Fruit fly (Drosophila melanogaster) whole organism, embryonic: ENCODE results near the gene CG13074.
A peak's percentile ranks its signal among the peaks of the same experiment; 100 is the strongest.

Experiments used
- Ada2b ChIP-seq: fragments of 200-800 bp; sonication (Bioruptor generic); IDR thresholded peaks from 2 replicates; pipeline ENCODE4 v1.3.6; 2022; ENCODE audit warnings: missing biosample characterization, missing genetic modification characterization
- Atf3 ChIP-seq: fragments of 200-800 bp; sonication (Bioruptor generic); optimal IDR thresholded peaks from 3 replicates; lab custom pipeline; 2016; ENCODE audit warnings: missing biosample characterization, missing genetic modification characterization
- Atf6 ChIP-seq: fragments of 200-800 bp; sonication (Bioruptor generic); IDR thresholded peaks from 2 replicates; pipeline ENCODE4 v1.3.6; 2022; ENCODE audit warnings: missing biosample characterization, missing genetic modification characterization
- CG10543 ChIP-seq: fragments of 200-800 bp; sonication (Bioruptor generic); optimal IDR thresholded peaks from 3 replicates; lab custom pipeline; 2017; ENCODE audit warnings: missing biosample characterization, mild to moderate bottlenecking, missing genetic modification characterization, moderate library complexity
- CG11093 ChIP-seq: fragments of 200-800 bp; sonication (Bioruptor generic); IDR thresholded peaks from 3 replicates; pipeline ENCODE4 v1.3.6; 2022; ENCODE audit warnings: missing biosample characterization, missing genetic modification characterization
- CG11398 ChIP-seq: fragments of 200-800 bp; sonication (Bioruptor generic); optimal IDR thresholded peaks from 2 replicates; lab custom pipeline; 2016; ENCODE audit warnings: missing biosample characterization, missing genetic modification characterization
- CG12299 ChIP-seq: fragments of 200-800 bp; sonication (Bioruptor generic); optimal IDR thresholded peaks from 2 replicates; lab custom pipeline; 2018; ENCODE audit warnings: missing biosample characterization, mild to moderate bottlenecking, missing genetic modification characterization
- CG12769 ChIP-seq: fragments of 200-800 bp; sonication (Bioruptor generic); optimal IDR thresholded peaks from 2 replicates; lab custom pipeline; 2019; ENCODE audit warnings: missing biosample characterization, mild to moderate bottlenecking, missing genetic modification characterization, moderate library complexity
- CG13775 ChIP-seq: fragments of 200-800 bp; sonication (Bioruptor generic); optimal IDR thresholded peaks from 3 replicates; lab custom pipeline; 2017; ENCODE audit warnings: missing biosample characterization, mild to moderate bottlenecking, missing genetic modification characterization
- CG13894 ChIP-seq: fragments of 200-800 bp; sonication (Bioruptor generic); optimal IDR thresholded peaks from 3 replicates; lab custom pipeline; 2018; ENCODE audit warnings: missing biosample characterization, mild to moderate bottlenecking, missing genetic modification characterization, moderate library complexity
- CG17186 ChIP-seq: fragments of 200-800 bp; sonication (Bioruptor generic); optimal IDR thresholded peaks from 3 replicates; lab custom pipeline; 2017; ENCODE audit warnings: missing biosample characterization, missing genetic modification reagents, missing genetic modification characterization
- CG17912 ChIP-seq: fragments of 200-800 bp; sonication (Bioruptor generic); optimal IDR thresholded peaks from 2 replicates; lab custom pipeline; 2018; ENCODE audit warnings: missing biosample characterization, mild to moderate bottlenecking, missing genetic modification characterization
- CG18011 ChIP-seq: fragments of 200-800 bp; sonication (Bioruptor generic); optimal IDR thresholded peaks from 2 replicates; lab custom pipeline; 2017; ENCODE audit warnings: missing biosample characterization, missing genetic modification characterization, mild to moderate bottlenecking, moderate library complexity, missing genotype
- CG1832 ChIP-seq: fragments of 200-800 bp; sonication (Bioruptor generic); optimal IDR thresholded peaks from 2 replicates; lab custom pipeline; 2017; ENCODE audit warnings: missing biosample characterization, mild to moderate bottlenecking, missing genetic modification characterization, inconsistent platforms
- CG2199 ChIP-seq: fragments of 200-800 bp; sonication (Bioruptor generic); IDR thresholded peaks from 3 replicates; pipeline ENCODE4 v1.3.6; 2022; ENCODE audit warnings: missing biosample characterization, missing genetic modification characterization
- CG31388 ChIP-seq: fragments of 200-800 bp; sonication (Bioruptor generic); optimal IDR thresholded peaks from 2 replicates; lab custom pipeline; 2016; ENCODE audit warnings: missing biosample characterization, missing genetic modification characterization
- CG34376 ChIP-seq: fragments of 200-800 bp; sonication (Bioruptor generic); optimal IDR thresholded peaks from 2 replicates; lab custom pipeline; 2018; ENCODE audit warnings: missing biosample characterization, mild to moderate bottlenecking, missing genetic modification characterization
- CG3726 ChIP-seq: fragments of 200-800 bp; sonication (Bioruptor generic); IDR thresholded peaks from 3 replicates; pipeline ENCODE4, ENCODE4 v1.3.6; 2022; ENCODE audit warnings: missing biosample characterization, missing genetic modification characterization
- CG4404 ChIP-seq: fragments of 200-800 bp; sonication (Bioruptor generic); IDR thresholded peaks from 2 replicates; pipeline ENCODE4 v1.3.6; 2022; ENCODE audit warnings: missing biosample characterization, missing genetic modification characterization
- CG4617 ChIP-seq: fragments of 200-800 bp; sonication (Bioruptor generic); optimal IDR thresholded peaks from 3 replicates; lab custom pipeline; 2016; ENCODE audit warnings: missing biosample characterization, missing genetic modification characterization, borderline replicate concordance
- CG5245 ChIP-seq: fragments of 200-800 bp; sonication (Bioruptor generic); optimal IDR thresholded peaks from 3 replicates; lab custom pipeline; 2016; ENCODE audit warnings: missing biosample characterization, missing genetic modification characterization
- CG6272 ChIP-seq: fragments of 200-800 bp; sonication (Bioruptor generic); IDR thresholded peaks from 2 replicates; pipeline ENCODE4 v1.3.6; 2022; ENCODE audit warnings: missing biosample characterization, missing genetic modification characterization
- CG7271 ChIP-seq: fragments of 200-800 bp; sonication (Bioruptor generic); optimal IDR thresholded peaks from 2 replicates; lab custom pipeline; 2018; ENCODE audit warnings: missing biosample characterization, mild to moderate bottlenecking, missing genetic modification characterization, moderate library complexity
- CG7928 ChIP-seq: fragments of 200-800 bp; sonication (Bioruptor generic); optimal IDR thresholded peaks from 2 replicates; lab custom pipeline; 2017; ENCODE audit warnings: missing biosample characterization, mild to moderate bottlenecking, missing genetic modification characterization
- CG8089 ChIP-seq: fragments of 200-800 bp; sonication (Bioruptor generic); optimal IDR thresholded peaks from 3 replicates; lab custom pipeline; 2016; ENCODE audit warnings: missing biosample characterization, missing genetic modification characterization
- CG8359 ChIP-seq: fragments of 200-800 bp; sonication (Bioruptor generic); optimal IDR thresholded peaks from 2 replicates; lab custom pipeline; 2017; ENCODE audit warnings: missing biosample characterization, mild to moderate bottlenecking, missing genetic modification characterization, borderline replicate concordance
- CkIIα-i1 ChIP-seq: fragments of 200-800 bp; sonication (Bioruptor generic); IDR thresholded peaks from 2 replicates; pipeline ENCODE4 v1.3.6; 2022; ENCODE audit warnings: missing biosample characterization, missing genetic modification characterization
- Dll ChIP-seq: fragments of 200-800 bp; sonication (Bioruptor generic); IDR thresholded peaks from 4 replicates; pipeline ENCODE4 v1.3.6; 2022; ENCODE audit warnings: missing biosample characterization, missing genetic modification characterization; ENCODE audit not compliant: partially characterized antibody
- Drgx ChIP-seq: fragments of 200-800 bp; sonication (Bioruptor generic); IDR thresholded peaks from 2 replicates; pipeline ENCODE4 v1.3.6; 2022; ENCODE audit warnings: missing biosample characterization, missing genetic modification characterization
- E2f2 ChIP-seq: fragments of 200-800 bp; sonication (Bioruptor generic); IDR thresholded peaks from 2 replicates; pipeline ENCODE4 v1.3.6; 2022; ENCODE audit warnings: missing biosample characterization, missing genetic modification characterization
- Ets65A ChIP-seq: fragments of 200-800 bp; sonication (Bioruptor generic); peaks from one replicate; lab custom pipeline; 2016; ENCODE audit warnings: missing biosample characterization, missing genetic modification characterization
- Hand ChIP-seq: fragments of 200-800 bp; sonication (Bioruptor generic); optimal IDR thresholded peaks from 2 replicates; lab custom pipeline; 2017; ENCODE audit warnings: mild to moderate bottlenecking, missing biosample characterization, missing genetic modification reagents, missing genetic modification characterization
- Med ChIP-seq: fragments of 200-800 bp; sonication (Bioruptor generic); peaks from one replicate; lab custom pipeline; 2016; ENCODE audit warnings: missing biosample characterization, missing genetic modification characterization, mild to moderate bottlenecking, inconsistent platforms, moderate library complexity
- NfI ChIP-seq: fragments of 200-800 bp; sonication (Bioruptor generic); optimal IDR thresholded peaks from 3 replicates; lab custom pipeline; 2018; ENCODE audit warnings: missing biosample characterization, mild to moderate bottlenecking, missing genetic modification characterization, moderate library complexity
- Pdp1 ChIP-seq, 2 experiments: fragments of 200-800 bp; sonication (Bioruptor generic); optimal IDR thresholded peaks; 3 replicates each; lab custom pipeline; 2016; ENCODE audit warnings: missing biosample characterization in 2 of 2, missing genetic modification characterization in 2 of 2, mild to moderate bottlenecking in 1 of 2, moderate library complexity in 1 of 2
- Rfx ChIP-seq: fragments of 200-800 bp; sonication (Bioruptor generic); IDR thresholded peaks from 2 replicates; pipeline ENCODE4 v1.3.6; 2022; ENCODE audit warnings: missing biosample characterization, missing genetic modification characterization
- Side ChIP-seq: fragments of 200-800 bp; sonication (Bioruptor generic); optimal IDR thresholded peaks from 2 replicates; lab custom pipeline; 2016; ENCODE audit warnings: missing biosample characterization, missing genetic modification characterization
- Sry-β ChIP-seq: fragments of 200-800 bp; sonication (Bioruptor generic); optimal IDR thresholded peaks from 2 replicates; lab custom pipeline; 2018; ENCODE audit warnings: missing biosample characterization, mild to moderate bottlenecking, missing genetic modification characterization, moderate library complexity
- Ssrp ChIP-seq: fragments of 200-800 bp; sonication (Bioruptor generic); optimal IDR thresholded peaks from 2 replicates; lab custom pipeline; 2018; ENCODE audit warnings: missing biosample characterization, mild to moderate bottlenecking, missing genetic modification characterization, moderate library complexity
- Xbp1 ChIP-seq: fragments of 200-800 bp; sonication (Bioruptor generic); optimal IDR thresholded peaks from 3 replicates; lab custom pipeline; 2016; ENCODE audit warnings: missing biosample characterization, mild to moderate bottlenecking, missing genetic modification characterization
- ab ChIP-seq: fragments of 200-800 bp; sonication (Bioruptor generic); optimal IDR thresholded peaks from 2 replicates; lab custom pipeline; 2016; ENCODE audit warnings: missing biosample characterization, missing genetic modification characterization
- cg ChIP-seq: fragments of 200-800 bp; sonication (Bioruptor generic); optimal IDR thresholded peaks from 3 replicates; lab custom pipeline; 2019; ENCODE audit warnings: missing biosample characterization, mild to moderate bottlenecking, missing genetic modification characterization, moderate library complexity
- emc ChIP-seq: fragments of 200-800 bp; sonication (Bioruptor generic); optimal IDR thresholded peaks from 2 replicates; lab custom pipeline; 2016; ENCODE audit warnings: missing biosample characterization, missing genetic modification characterization
- fd102C ChIP-seq: fragments of 200-800 bp; sonication (Bioruptor generic); optimal IDR thresholded peaks from 2 replicates; lab custom pipeline; 2018; ENCODE audit warnings: missing biosample characterization, mild to moderate bottlenecking, missing genetic modification characterization, moderate library complexity
- pfk ChIP-seq: fragments of 200-800 bp; sonication (Bioruptor generic); optimal IDR thresholded peaks from 2 replicates; lab custom pipeline; 2018; ENCODE audit warnings: missing biosample characterization, mild to moderate bottlenecking, missing genetic modification characterization, moderate library complexity
- pum ChIP-seq: fragments of 200-800 bp; sonication (Bioruptor generic); optimal IDR thresholded peaks from 2 replicates; lab custom pipeline; 2016; ENCODE audit warnings: missing biosample characterization, missing genetic modification characterization
- ro ChIP-seq: fragments of 200-800 bp; sonication (Bioruptor generic); IDR thresholded peaks from 2 replicates; pipeline ENCODE4 v1.3.6; 2022; ENCODE audit warnings: missing biosample characterization, missing genetic modification characterization
- row ChIP-seq: fragments of 200-800 bp; sonication (Bioruptor generic); IDR thresholded peaks from 3 replicates; pipeline ENCODE4 v1.3.6; 2022; ENCODE audit warnings: missing biosample characterization, missing genetic modification characterization
- run ChIP-seq: fragments of 200-800 bp; sonication (Bioruptor generic); optimal IDR thresholded peaks from 3 replicates; lab custom pipeline; 2018; ENCODE audit warnings: missing biosample characterization, mild to moderate bottlenecking, missing genetic modification characterization
- sima ChIP-seq: fragments of 200-800 bp; sonication (Bioruptor generic); optimal IDR thresholded peaks from 2 replicates; lab custom pipeline; 2016; ENCODE audit warnings: missing biosample characterization, missing genetic modification characterization
- z ChIP-seq: fragments of 200-800 bp; sonication (Bioruptor generic); IDR thresholded peaks from 3 replicates; pipeline ENCODE4 v1.3.6; 2022; ENCODE audit warnings: missing biosample characterization, missing genetic modification characterization
- zf30C ChIP-seq: fragments of 200-800 bp; sonication (Bioruptor generic); optimal IDR thresholded peaks from 3 replicates; lab custom pipeline; 2018; ENCODE audit warnings: missing biosample characterization, mild to moderate bottlenecking, missing genetic modification characterization

CG13074 gene

DNA sequence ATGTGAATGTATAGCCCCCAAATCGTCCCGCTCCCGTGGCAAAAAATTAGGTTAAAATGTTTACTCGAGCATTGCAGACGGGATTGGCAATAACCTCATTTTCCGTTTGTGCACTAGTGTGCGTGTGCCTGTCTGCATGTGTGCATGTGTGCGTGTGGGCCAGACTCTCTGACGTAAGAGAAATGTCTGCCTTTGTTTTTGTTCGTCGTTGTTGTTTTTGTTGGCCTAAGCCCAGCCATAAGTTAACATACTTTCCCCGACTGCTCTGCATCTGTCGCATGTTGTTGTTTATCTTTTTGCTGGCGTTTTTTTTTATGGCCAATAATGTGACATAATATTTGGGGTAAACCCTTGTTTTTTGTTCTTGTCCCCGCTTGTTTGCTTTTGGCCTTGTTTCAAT is 48.0 kb upstream of the CG13074 start:
- TF ChIP-seq E2f2 (GFP tag; lab: Robert Waterston, UW) (no peak; the same call in 1 of the 2 replicates), CG18011 (GFP tag; lab: Kevin White, UChicago) (no peak), ro (GFP tag; lab: Robert Waterston, UW) (no peak), Sry-β (GFP tag; lab: Kevin White, UChicago) (no peak), zf30C (no peak), Drgx (GFP tag; lab: Robert Waterston, UW) (no peak), CG8089 (GFP tag; lab: Kevin White, UChicago) (no peak), CG8359 (no peak), CG10543 (GFP tag; lab: Kevin White, UChicago) (no peak), NfI (GFP tag; lab: Kevin White, UChicago) (no peak), Dll (GFP tag; lab: Robert Waterston, UW) (no peak), run (tag; lab: Kevin White, UChicago) (no peak), CkIIα-i1 (GFP tag; lab: Robert Waterston, UW) (no peak), CG11093 (GFP tag; lab: Robert Waterston, UW) (no peak), Ssrp (tag; lab: Kevin White, UChicago) (no peak), CG5245 (GFP tag; lab: Kevin White, UChicago) (no peak), CG17186 (no peak), CG13775 (GFP tag; lab: Kevin White, UChicago) (no peak), CG7271 (tag; lab: Kevin White, UChicago) (no peak), CG34376 (no peak), Atf3 (GFP tag; lab: Kevin White, UChicago) (no peak), Ets65A (GFP tag; lab: Kevin White, UChicago) (no peak), CG2199 (GFP tag; lab: Robert Waterston, UW) (no peak), row (GFP tag; lab: Robert Waterston, UW) (no peak), Hand (GFP tag; lab: Kevin White, UChicago) (no peak), Pdp1 (GFP tag; optimal IDR thresholded peaks at IDR 0.05; lab: Kevin White, UChicago) (peak in 1 of 2 experiments; percentile 74), sima (GFP tag; lab: Kevin White, UChicago) (no peak), fd102C (GFP tag; lab: Kevin White, UChicago) (no peak), CG7928 (no peak), CG1832 (GFP tag; lab: Kevin White, UChicago) (no peak), CG13894 (tag; lab: Kevin White, UChicago) (peak; percentile 19), cg (peak; percentile 47), CG31388 (GFP tag; lab: Kevin White, UChicago) (no peak), CG12299 (no peak), CG17912 (GFP tag; lab: Kevin White, UChicago) (no peak), emc (GFP tag; lab: Kevin White, UChicago) (no peak), Side (GFP tag; lab: Kevin White, UChicago) (no peak), CG4404 (GFP tag; lab: Robert Waterston, UW) (no peak), CG12769 (tag; lab: Kevin White, UChicago) (peak; percentile 45), ab (GFP tag; lab: Kevin White, UChicago) (no peak), z (GFP tag; lab: Robert Waterston, UW) (no peak), Ada2b (GFP tag; lab: Robert Waterston, UW) (no peak), pfk (no peak), CG6272 (GFP tag; lab: Robert Waterston, UW) (no peak), pum (GFP tag; lab: Kevin White, UChicago) (no peak), CG4617 (no peak), CG3726 (GFP tag; lab: Robert Waterston, UW) (0 out of 3 replicates have a peak, but pooled peaks have one; percentile 52), Xbp1 (GFP tag; lab: Kevin White, UChicago) (no peak), Rfx (GFP tag; lab: Robert Waterston, UW) (no peak), CG11398 (GFP tag; lab: Kevin White, UChicago) (no peak), Med (GFP tag; lab: Kevin White, UChicago) (peak; percentile 72), Atf6 (GFP tag; lab: Robert Waterston, UW) (no peak)
